Fruit fly (Drosophila melanogaster): Measurements from ENCODE around the gene alpha4GT1.

Gene alpha4GT1

dm6 chr2L:3055710-3056447 lies 32.9 kb upstream of the alpha4GT1 start (continued):
- TF ChIP-seq Hr4 (GFP tag; optimal IDR thresholded peaks at IDR 0.05) (peak; percentile 73), vri (GFP tag; optimal IDR thresholded peaks at IDR 0.05) (peak; percentile 46), Eip78C (GFP tag) (peak; percentile 94), CG6163 (GFP tag; IDR thresholded peaks at IDR 0.05) (no peak), CG6276 (GFP tag; optimal IDR thresholded peaks at IDR 0.05) (peak; percentile 64), CG32006 (GFP tag; optimal IDR thresholded peaks at IDR 0.05) (peak; percentile 79), ss (GFP tag; optimal IDR thresholded peaks at IDR 0.05) (peak in 1 of 2 experiments; percentile 55), Smox (GFP tag; optimal IDR thresholded peaks at IDR 0.05) (peak; percentile 63), Lpt (GFP tag; optimal IDR thresholded peaks at IDR 0.05) (peak; percentile 11), acj6 (GFP tag; optimal IDR thresholded peaks at IDR 0.05) (peak; percentile 65), fkh (GFP tag; optimal IDR thresholded peaks at IDR 0.05) (no peak), Gug (GFP tag; IDR thresholded peaks at IDR 0.05) (no peak), topi (GFP tag; optimal IDR thresholded peaks at IDR 0.05) (peak; percentile 69), fd85E (GFP tag; optimal IDR thresholded peaks at IDR 0.05) (no peak), CG1621 (tag; optimal IDR thresholded peaks at IDR 0.05) (no peak), CG8119 (GFP tag; IDR thresholded peaks at IDR 0.05) (0 out of 3 replicates have a peak, but pooled peaks have one; percentile 22), CG3919 (GFP tag; optimal IDR thresholded peaks at IDR 0.05) (peak; percentile 49), achi (GFP tag; optimal IDR thresholded peaks at IDR 0.05) (peak; percentile 58), CG3032 (tag; optimal IDR thresholded peaks at IDR 0.05) (no peak), dsx (GFP tag; optimal IDR thresholded peaks at IDR 0.05; ENCODE audit: poor library complexity, severe bottlenecking) (no peak), pdm3 (GFP tag; optimal IDR thresholded peaks at IDR 0.05) (peak; percentile 68), Ets96B (tag; optimal IDR thresholded peaks at IDR 0.05) (peak; percentile 16), Sox15 (GFP tag; optimal IDR thresholded peaks at IDR 0.05) (peak; percentile 38)

- TF ChIP-seq CG1621 (tag; optimal IDR thresholded peaks at IDR 0.05) (no peak), svp (GFP tag) (peak; percentile 96), vri (GFP tag; optimal IDR thresholded peaks at IDR 0.05) (peak; percentile 39), Lpt (GFP tag; optimal IDR thresholded peaks at IDR 0.05) (no peak), fkh (GFP tag; optimal IDR thresholded peaks at IDR 0.05) (peak; percentile 35), salr (GFP tag; optimal IDR thresholded peaks at IDR 0.05) (no peak)
These were observed 21.9 kb upstream of the alpha4GT1 start for dm6 chr2L:3044660-3045504.

- TF ChIP-seq CG34406 (GFP tag; optimal IDR thresholded peaks at IDR 0.05), result no peak
These were observed 20.7 kb upstream of the alpha4GT1 start, which contains the start of gene FASN2 for dm6 chr2L:3043647-3044046. Gene FASN2 (plus strand): TSS chr2L:3043947.

DNA sequence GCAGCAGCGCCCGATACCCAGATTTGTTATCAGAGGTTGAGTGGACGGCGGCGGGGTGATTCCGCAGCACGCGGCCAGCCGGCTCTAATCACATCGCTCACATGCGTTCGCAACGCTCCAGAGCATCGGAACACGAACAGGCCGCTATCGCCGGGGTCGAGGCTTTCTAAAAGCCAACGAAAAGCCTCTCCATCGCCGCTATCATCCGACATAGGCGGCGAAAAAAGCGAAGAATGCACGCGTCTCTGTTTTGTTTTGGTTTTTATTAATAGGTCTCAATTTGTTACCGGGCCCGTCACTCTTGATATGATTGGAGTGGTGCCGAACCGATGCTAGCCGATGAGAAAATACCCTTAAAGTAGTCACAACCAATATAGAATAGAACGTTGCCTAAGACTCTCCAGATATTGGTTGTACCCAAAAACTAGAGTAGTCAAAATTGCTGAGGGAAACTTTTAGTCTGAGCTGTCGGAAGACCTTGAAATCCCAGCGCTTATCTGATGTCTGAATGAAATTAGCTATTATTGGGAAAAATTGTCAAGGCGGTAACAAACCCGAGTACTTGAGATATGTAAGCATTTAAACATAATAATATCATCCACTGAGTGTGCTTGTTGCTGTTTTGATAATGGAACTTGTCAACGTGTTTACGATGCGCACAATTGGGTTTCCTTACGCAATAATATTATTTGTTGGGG lies 19.1 kb upstream of the alpha4GT1 start, which contains the start of gene CG17261:
Gene CG17261, plus strand, starts transcription at position 634 of the 698 bp plus-strand sequence.
- TF ChIP-seq svp (GFP tag), result peak; percentile 86
- TF ChIP-seq vri (GFP tag; optimal IDR thresholded peaks at IDR 0.05), result peak; percentile 64
- TF ChIP-seq achi (GFP tag; optimal IDR thresholded peaks at IDR 0.05), result no peak

- TF ChIP-seq Sox15 (GFP tag; optimal IDR thresholded peaks at IDR 0.05) (peak; percentile 37), pdm3 (GFP tag; optimal IDR thresholded peaks at IDR 0.05) (peak; percentile 72), CG6808 (GFP tag; optimal IDR thresholded peaks at IDR 0.05) (no peak), net (GFP tag; optimal IDR thresholded peaks at IDR 0.05) (peak; percentile 46), Lpt (GFP tag; optimal IDR thresholded peaks at IDR 0.05) (no peak), CG8632 (GFP tag; optimal IDR thresholded peaks at IDR 0.05) (peak; percentile 9), esn (GFP tag; optimal IDR thresholded peaks at IDR 0.05) (peak; percentile 83), Hr39 (GFP tag; optimal IDR thresholded peaks at IDR 0.05) (peak; percentile 76), CG6163 (GFP tag; IDR thresholded peaks at IDR 0.05) (peak; percentile 36; the same call in 2 of the 3 replicates), CG6276 (GFP tag; optimal IDR thresholded peaks at IDR 0.05) (no peak), svp (GFP tag) (peak; percentile 68), Smox (GFP tag; optimal IDR thresholded peaks at IDR 0.05) (peak; percentile 69), Hr38 (GFP tag; optimal IDR thresholded peaks at IDR 0.05) (no peak), achi (GFP tag; optimal IDR thresholded peaks at IDR 0.05) (peak; percentile 75), Ets96B (tag; optimal IDR thresholded peaks at IDR 0.05) (no peak), CG31627 (GFP tag; optimal IDR thresholded peaks at IDR 0.05) (peak; percentile 74), Gug (GFP tag; IDR thresholded peaks at IDR 0.05) (0 out of 2 replicates have a peak, but pooled peaks have one; percentile 26), eg (GFP tag; IDR thresholded peaks at IDR 0.05) (peak; percentile 41; the same call in 1 of the 3 replicates), CG15336 (GFP tag; IDR thresholded peaks at IDR 0.05) (0 out of 2 replicates have a peak, but pooled peaks have one; percentile 33), CG8119 (GFP tag; IDR thresholded peaks at IDR 0.05) (no peak), Ets21C (GFP tag; optimal IDR thresholded peaks at IDR 0.05) (peak; percentile 72), Blimp-1 (GFP tag; optimal IDR thresholded peaks at IDR 0.05) (no peak)
These were observed 16.8 kb upstream of the alpha4GT1 start, which contains the start of the genes cnir and CG17221 for dm6 chr2L:3039774-3040173. Gene cnir (minus strand): TSS chr2L:3039812. Gene CG17221 (plus strand): TSS chr2L:3039976.

All from whole organism, prepupa.